Worm (Caenorhabditis elegans) whole organism, midembryonic: ENCODE data around the gene ldb-1.

Experiments
- T22C8.4 ChIP-seq: fragments of 200-800 bp; sonication (Bioruptor generic); IDR thresholded peaks from 2 replicates; pipeline ENCODE4 v1.3.6; 2022; ENCODE audit warnings: missing genetic modification characterization, missing compliant biosample characterization
- cog-1 ChIP-seq: sonication (generic microtip); optimal IDR thresholded peaks from 2 replicates; lab custom pipeline; 2016; ENCODE audit warnings: missing genetic modification characterization, missing compliant biosample characterization
- flt-1 ChIP-seq: fragments of 200-800 bp; sonication (Bioruptor generic); IDR thresholded peaks from 2 replicates; pipeline ENCODE4 v1.3.6; 2022; ENCODE audit warnings: missing genetic modification characterization, missing compliant biosample characterization
- klf-2 ChIP-seq: fragments of 200-800 bp; sonication (Bioruptor generic); conservative IDR thresholded peaks from 2 replicates; pipeline ENCODE4 v1.3.6; 2022; ENCODE audit warnings: missing genetic modification reagents, missing genetic modification characterization, missing compliant biosample characterization
- med-1 ChIP-seq: sonication (generic microtip); optimal IDR thresholded peaks from 2 replicates; lab custom pipeline; 2017; ENCODE audit warnings: missing genetic modification characterization, mild to moderate bottlenecking, missing compliant biosample characterization, antibody characterized with exemption, missing genetic modification reagents; ENCODE audit not compliant: insufficient read depth
- ref-1 ChIP-seq: fragments of 200-800 bp; sonication (Bioruptor generic); conservative IDR thresholded peaks from 2 replicates; pipeline ENCODE4 v1.3.6; 2022; ENCODE audit warnings: missing genetic modification reagents, missing genetic modification characterization, missing compliant biosample characterization
- tab-1 ChIP-seq: fragments of 200-800 bp; sonication (Bioruptor generic); IDR thresholded peaks from 2 replicates; pipeline ENCODE4 v1.3.6; 2022; ENCODE audit warnings: missing genetic modification characterization, missing compliant biosample characterization
- ztf-23 ChIP-seq: fragments of 200-800 bp; sonication (Bioruptor generic); IDR thresholded peaks from 2 replicates; pipeline ENCODE4 v1.3.6; 2022; ENCODE audit warnings: missing genetic modification reagents, missing genetic modification characterization, missing compliant biosample characterization
- ztf-29 ChIP-seq: fragments of 200-800 bp; sonication (Bioruptor generic); IDR thresholded peaks from 2 replicates; pipeline ENCODE4 v1.3.6; 2022; ENCODE audit warnings: missing genetic modification reagents, missing genetic modification characterization, missing compliant biosample characterization

Gene ldb-1

DNA sequence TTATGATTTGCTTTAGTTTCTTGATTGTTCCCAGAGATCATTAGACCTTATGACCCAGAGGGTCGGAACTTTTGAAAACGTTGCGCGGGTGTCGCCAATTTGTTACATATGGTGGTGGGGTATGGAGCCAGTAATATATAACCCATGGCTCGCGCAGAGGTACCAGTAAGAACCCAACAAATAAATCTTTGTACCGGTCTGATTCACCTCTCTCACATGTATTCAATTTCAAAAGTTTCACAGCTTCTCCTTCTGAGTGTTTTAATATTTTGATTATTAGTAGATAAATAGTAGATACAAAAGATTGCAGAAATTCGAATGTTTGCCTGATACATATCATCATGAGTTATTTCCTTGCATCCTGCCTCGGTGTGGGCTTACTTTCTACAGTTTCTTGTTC is 12.6 kb upstream of the ldb-1 start, which contains the start of gene egl-15:
egl-15 (plus strand) TSS at position 301 of the 400 bp plus-strand sequence.
- TF ChIP-seq ztf-29 (no peak), ztf-23 (GFP tag; lab: Robert Waterston, UW) (no peak)

DNA sequence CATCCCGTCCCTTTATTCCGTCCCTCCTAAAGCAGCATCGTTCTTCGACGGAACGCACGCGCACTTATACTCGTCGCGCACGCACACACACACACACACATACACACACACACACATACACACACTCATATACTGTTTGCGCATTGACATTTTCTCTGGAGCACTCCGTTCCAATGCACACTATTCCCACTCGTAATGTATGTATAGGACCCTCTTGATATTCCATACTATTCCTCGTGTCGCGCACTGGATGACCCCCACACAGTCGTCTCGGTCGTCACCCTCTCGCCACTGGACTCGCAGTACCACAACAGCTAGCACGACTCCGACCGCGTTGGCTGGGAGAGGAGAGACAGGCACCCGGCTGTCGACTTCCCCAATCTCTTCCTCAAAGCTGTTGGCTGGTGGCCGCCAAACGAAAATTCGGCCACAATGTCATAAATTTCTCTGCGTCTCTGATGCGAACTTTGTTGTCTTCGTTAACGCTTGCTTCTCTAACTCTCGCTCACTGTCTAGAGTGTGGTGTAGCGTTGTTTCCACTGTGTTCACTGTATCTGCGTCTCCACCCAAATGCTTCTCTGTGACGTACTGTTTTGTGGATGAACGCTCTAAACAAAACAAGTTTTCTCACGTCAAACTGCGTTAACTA is 2.5 kb downstream of the ldb-1 start:
- peak; percentile 58; the same call in 1 of the 2 replicates for TF ChIP-seq ztf-29
- 0 out of 2 replicates have a peak, but pooled peaks have one; percentile 14 for TF ChIP-seq ref-1 (GFP tag; lab: Robert Waterston, UW)
- TF ChIP-seq ztf-23 (GFP tag; lab: Robert Waterston, UW) = no peak
- TF ChIP-seq flt-1 (GFP tag; lab: Robert Waterston, UW) = peak; percentile 74; the same call in 1 of the 2 replicates
- peak; percentile 96 for TF ChIP-seq cog-1 (tag; lab: Kevin White, UChicago)
- no peak for TF ChIP-seq T22C8.4 (GFP tag; lab: Robert Waterston, UW)
- TF ChIP-seq klf-2 (GFP tag; lab: Robert Waterston, UW) = no peak; the same call in 1 of the 2 replicates

DNA sequence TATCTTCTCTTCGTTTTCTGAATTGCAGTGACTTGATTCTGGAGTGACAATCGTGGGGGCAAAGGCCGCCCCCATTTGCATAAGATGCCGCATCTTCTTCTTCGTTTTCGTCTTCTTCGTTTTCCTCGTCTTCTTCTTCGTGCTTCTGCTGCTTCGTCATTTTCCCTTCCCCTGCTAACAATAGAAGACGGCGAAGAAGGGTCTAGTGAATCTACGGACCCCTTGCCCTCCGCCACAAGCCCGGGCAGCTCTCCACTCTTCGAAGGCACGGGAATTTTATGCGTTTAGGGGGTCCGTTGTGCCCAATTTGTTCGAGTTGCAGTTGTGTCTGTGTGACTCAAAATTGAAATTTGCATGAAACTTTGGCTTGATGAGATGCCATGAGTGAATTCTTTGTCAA is 3.2 kb downstream of the ldb-1 start:
- TF ChIP-seq flt-1 (GFP tag; lab: Robert Waterston, UW) = peak; percentile 53; the same call in 1 of the 2 replicates
- no peak for TF ChIP-seq cog-1 (tag; lab: Kevin White, UChicago)
- TF ChIP-seq med-1 = no peak

DNA sequence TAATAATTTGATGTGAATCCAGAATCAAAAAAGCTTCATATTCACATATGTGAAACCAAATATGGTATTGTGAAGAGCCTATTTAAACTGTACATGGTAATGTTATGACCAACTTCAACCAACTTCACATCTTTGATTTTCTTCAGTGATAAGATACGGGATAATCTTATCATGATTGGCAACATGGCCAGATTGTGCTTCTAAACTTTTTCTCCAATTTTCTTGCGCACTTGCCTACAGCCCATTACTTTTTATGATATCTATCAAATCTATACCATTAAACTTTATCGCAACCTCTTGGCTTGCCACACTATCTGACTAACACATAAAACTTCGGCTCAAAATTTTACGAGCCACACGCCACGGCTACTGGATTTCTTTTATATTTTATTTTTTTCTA is 3.7 kb downstream of the ldb-1 start:
- TF ChIP-seq flt-1 (GFP tag; lab: Robert Waterston, UW) (no peak), med-1 (no peak), tab-1 (no peak), klf-2 (GFP tag; lab: Robert Waterston, UW) (no peak), T22C8.4 (GFP tag; lab: Robert Waterston, UW) (no peak), cog-1 (tag; lab: Kevin White, UChicago) (no peak), ztf-23 (GFP tag; lab: Robert Waterston, UW) (no peak), ref-1 (GFP tag; lab: Robert Waterston, UW) (no peak), ztf-29 (no peak)

DNA sequence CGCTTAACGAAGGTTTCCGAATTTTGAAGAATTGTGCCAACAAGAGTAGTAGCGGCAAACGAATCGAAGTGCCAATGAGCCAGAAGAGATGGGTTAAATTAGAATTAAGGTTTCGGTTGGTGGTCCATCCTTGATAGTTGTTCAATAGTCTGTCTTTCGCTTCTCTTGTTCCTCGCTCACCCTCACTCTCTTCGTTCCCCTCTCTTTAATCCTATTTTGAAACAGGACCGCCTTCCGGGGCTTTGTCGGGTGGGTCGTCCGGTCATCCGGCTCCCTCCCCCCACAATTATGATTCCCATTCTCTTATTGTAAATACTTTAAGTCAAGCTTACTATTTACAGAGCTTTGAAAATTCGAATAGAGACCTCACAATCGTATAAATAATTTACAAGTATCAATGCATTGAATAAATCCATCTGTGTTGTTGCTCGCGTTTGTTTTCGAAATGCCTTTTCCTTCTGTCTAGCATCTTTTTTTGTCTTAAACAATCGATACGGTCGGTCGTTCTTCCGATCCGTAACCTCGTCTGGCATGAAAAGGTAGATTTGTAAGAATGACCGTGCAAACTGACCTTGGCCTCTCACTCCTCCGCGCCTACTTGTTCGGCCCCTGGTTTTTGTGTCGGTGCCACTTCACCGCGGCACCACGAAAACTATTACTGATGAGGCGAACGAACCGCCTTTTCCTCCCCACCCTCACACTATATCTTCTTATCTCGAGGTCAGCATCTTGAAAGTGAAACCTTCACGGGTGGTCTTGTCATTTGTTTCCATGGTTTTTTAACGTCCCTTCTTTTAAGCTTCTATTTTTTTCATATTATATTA is 4.6 kb downstream of the ldb-1 start:
- no peak for TF ChIP-seq ref-1 (GFP tag; lab: Robert Waterston, UW)
- no peak for TF ChIP-seq med-1
- no peak for TF ChIP-seq ztf-29
- TF ChIP-seq tab-1 = no peak
- TF ChIP-seq ztf-23 (GFP tag; lab: Robert Waterston, UW) = no peak
- no peak for TF ChIP-seq cog-1 (tag; lab: Kevin White, UChicago)
- TF ChIP-seq T22C8.4 (GFP tag; lab: Robert Waterston, UW) = no peak
- TF ChIP-seq klf-2 (GFP tag; lab: Robert Waterston, UW) = no peak
- TF ChIP-seq flt-1 (GFP tag; lab: Robert Waterston, UW) = no peak

DNA sequence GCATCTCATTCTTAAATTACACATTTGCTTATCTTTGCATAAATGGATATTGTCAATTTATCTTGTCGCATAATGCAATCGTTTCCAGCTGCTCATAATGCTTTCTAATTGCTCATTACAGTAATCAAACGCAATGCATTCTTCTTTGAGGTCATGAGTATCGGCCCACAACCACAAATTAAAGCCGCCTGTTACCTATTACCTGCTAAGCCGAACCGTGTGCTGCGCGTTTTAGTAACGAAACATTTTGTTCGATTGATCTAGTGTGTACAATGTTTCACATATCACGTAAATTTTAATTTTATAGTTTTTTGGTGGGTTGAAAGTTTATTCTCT is 5.2 kb downstream of the ldb-1 start:
- no peak for TF ChIP-seq ztf-23 (GFP tag; lab: Robert Waterston, UW)
- TF ChIP-seq klf-2 (GFP tag; lab: Robert Waterston, UW) = no peak
- no peak for TF ChIP-seq tab-1
- no peak for TF ChIP-seq med-1
- no peak for TF ChIP-seq T22C8.4 (GFP tag; lab: Robert Waterston, UW)
- no peak for TF ChIP-seq ref-1 (GFP tag; lab: Robert Waterston, UW)
- TF ChIP-seq ztf-29 = no peak
- TF ChIP-seq flt-1 (GFP tag; lab: Robert Waterston, UW) = no peak
- TF ChIP-seq cog-1 (tag; lab: Kevin White, UChicago) = no peak

DNA sequence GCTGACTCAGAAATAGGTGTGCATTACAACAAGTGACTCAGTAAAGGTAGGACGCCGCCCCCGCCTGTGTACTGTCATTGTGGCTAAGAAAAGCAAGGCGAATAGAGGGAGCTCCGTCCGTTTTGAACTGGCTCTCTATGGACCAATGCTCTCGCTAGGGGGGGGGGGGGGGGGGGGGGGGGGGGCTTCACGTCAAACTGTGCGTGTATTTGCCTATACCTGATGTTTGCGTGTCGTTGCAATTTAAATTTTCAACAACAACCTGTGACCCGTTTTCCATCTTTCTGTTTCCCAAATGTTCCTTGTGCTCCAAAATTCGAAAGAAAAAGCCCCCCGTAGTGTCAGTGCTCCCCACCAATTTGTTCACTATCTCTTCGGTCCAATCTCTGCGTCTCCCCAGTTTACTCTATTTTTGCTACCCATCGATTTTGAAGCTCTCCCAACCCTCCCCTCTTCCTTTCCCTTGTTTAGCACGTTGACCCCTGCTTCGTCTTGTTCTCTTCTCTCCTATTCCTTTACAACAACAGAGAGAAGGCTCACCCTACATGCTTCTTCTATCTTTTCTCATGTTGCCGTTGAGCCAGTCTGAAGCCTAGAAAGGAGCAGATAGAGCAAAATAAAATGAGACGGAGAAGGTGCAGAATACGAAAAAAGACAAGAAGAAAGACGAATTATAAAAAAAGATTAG is 5.9 kb downstream of the ldb-1 start:
- no peak for TF ChIP-seq ztf-23 (GFP tag; lab: Robert Waterston, UW)
- TF ChIP-seq ref-1 (GFP tag; lab: Robert Waterston, UW) = no peak
- no peak for TF ChIP-seq med-1
- TF ChIP-seq klf-2 (GFP tag; lab: Robert Waterston, UW) = no peak
- TF ChIP-seq ztf-29 = no peak
- peak; percentile 25 for TF ChIP-seq cog-1 (tag; lab: Kevin White, UChicago)
- TF ChIP-seq tab-1 = 0 out of 2 replicates have a peak, but pooled peaks have one; percentile 18
- 0 out of 2 replicates have a peak, but pooled peaks have one; percentile 7 for TF ChIP-seq T22C8.4 (GFP tag; lab: Robert Waterston, UW)
- no peak for TF ChIP-seq flt-1 (GFP tag; lab: Robert Waterston, UW)

DNA sequence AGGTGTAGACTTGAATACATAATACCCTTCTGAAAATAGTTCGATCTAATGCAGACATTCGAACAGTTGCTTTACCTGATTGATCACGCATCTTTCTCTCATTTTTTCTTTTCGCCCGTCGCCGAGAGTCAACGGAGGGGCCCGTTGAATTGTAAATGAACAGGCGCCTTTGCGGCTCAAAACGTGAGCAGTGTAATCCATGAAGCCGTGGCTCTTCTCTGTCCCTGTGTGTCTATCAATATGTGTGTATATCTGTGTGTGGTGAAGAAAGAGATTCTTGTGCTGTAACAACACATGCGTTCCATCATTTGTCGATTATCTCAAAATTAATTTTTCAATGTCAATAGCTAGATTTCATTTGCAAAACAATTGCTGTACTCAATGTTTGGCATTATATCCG is 6.8 kb downstream of the ldb-1 start:
- no peak for TF ChIP-seq klf-2 (GFP tag; lab: Robert Waterston, UW)
- TF ChIP-seq ref-1 (GFP tag; lab: Robert Waterston, UW) = no peak
- TF ChIP-seq ztf-29 = no peak
- TF ChIP-seq flt-1 (GFP tag; lab: Robert Waterston, UW) = no peak
- no peak for TF ChIP-seq T22C8.4 (GFP tag; lab: Robert Waterston, UW)
- no peak for TF ChIP-seq cog-1 (tag; lab: Kevin White, UChicago)
